Worm (Caenorhabditis elegans) whole organism, late embryonic: ENCODE results near the gene nspc-7.
"Not testable (repeated sequence)": the region's sequence is repeated elsewhere in the genome, so short reads cannot be mapped to it uniquely, and the experiment has no call there.

Experiments used
- T23F11.4 ChIP-seq: fragments of 200-800 bp; sonication (Bioruptor generic); optimal IDR thresholded peaks from 2 replicates; lab custom pipeline; 2018; ENCODE audit warnings: mild to moderate bottlenecking, missing genetic modification characterization, missing compliant biosample characterization
- Y22D7AL.16 ChIP-seq: sonication (generic microtip); optimal IDR thresholded peaks from 2 replicates; lab custom pipeline; 2016; ENCODE audit warnings: missing genetic modification characterization, missing compliant biosample characterization
- ahr-1 ChIP-seq: sonication (generic microtip); optimal IDR thresholded peaks from 2 replicates; lab custom pipeline; 2016; ENCODE audit warnings: missing genetic modification characterization, missing compliant biosample characterization
- ceh-19 ChIP-seq: fragments of 200-800 bp; sonication (Bioruptor generic); optimal IDR thresholded peaks from 2 replicates; lab custom pipeline; 2018; ENCODE audit warnings: mild to moderate bottlenecking, missing genetic modification characterization, missing compliant biosample characterization
- ceh-2 ChIP-seq: sonication (generic microtip); optimal IDR thresholded peaks from 2 replicates; lab custom pipeline; 2016; ENCODE audit warnings: missing genotype, missing genetic modification characterization, missing compliant biosample characterization
- ceh-24 ChIP-seq: sonication (generic microtip); optimal IDR thresholded peaks from 2 replicates; lab custom pipeline; 2016; ENCODE audit warnings: mild to moderate bottlenecking, missing genetic modification characterization, missing compliant biosample characterization
- ceh-30 ChIP-seq: fragments of 150-350 bp; optimal IDR thresholded peaks from 2 replicates; lab custom pipeline; 2014; ENCODE audit warnings: missing biosample characterization, missing genetic modification characterization
- ceh-48 ChIP-seq: sonication (generic microtip); optimal IDR thresholded peaks from 2 replicates; lab custom pipeline; 2016; ENCODE audit warnings: missing genetic modification characterization, inconsistent platforms, missing compliant biosample characterization
- ceh-6 ChIP-seq: fragments of 200-800 bp; sonication (Bioruptor generic); optimal IDR thresholded peaks from 2 replicates; lab custom pipeline; 2018; ENCODE audit warnings: mild to moderate bottlenecking, missing genetic modification characterization, missing compliant biosample characterization
- ceh-9 ChIP-seq: sonication (generic microtip); optimal IDR thresholded peaks from 2 replicates; lab custom pipeline; 2016; ENCODE audit warnings: mild to moderate bottlenecking, missing genetic modification characterization, inconsistent platforms, missing compliant biosample characterization
- che-1 ChIP-seq: sonication (generic microtip); optimal IDR thresholded peaks from 2 replicates; lab custom pipeline; 2016; ENCODE audit warnings: mild to moderate bottlenecking, missing genetic modification characterization, missing compliant biosample characterization
- eyg-1 ChIP-seq: sonication (generic microtip); optimal IDR thresholded peaks from 2 replicates; lab custom pipeline; 2016; ENCODE audit warnings: missing genotype, missing genetic modification characterization, missing compliant biosample characterization
- fax-1 ChIP-seq: sonication (generic microtip); optimal IDR thresholded peaks from 2 replicates; lab custom pipeline; 2016; ENCODE audit warnings: missing genotype, missing genetic modification characterization, missing compliant biosample characterization
- hlh-13 ChIP-seq: fragments of 200-800 bp; sonication (Bioruptor generic); optimal IDR thresholded peaks from 2 replicates; lab custom pipeline; 2018; ENCODE audit warnings: mild to moderate bottlenecking, missing genetic modification characterization, missing compliant biosample characterization
- hlh-15 ChIP-seq: sonication (generic microtip); optimal IDR thresholded peaks from 2 replicates; lab custom pipeline; 2016; ENCODE audit warnings: missing genetic modification characterization, missing compliant biosample characterization
- hlh-6 ChIP-seq: sonication (generic microtip); optimal IDR thresholded peaks from 2 replicates; lab custom pipeline; 2016; ENCODE audit warnings: missing genotype, missing genetic modification characterization, missing compliant biosample characterization
- madf-2 ChIP-seq: sonication (generic microtip); optimal IDR thresholded peaks from 2 replicates; lab custom pipeline; 2017; ENCODE audit warnings: missing genetic modification characterization, missing compliant biosample characterization
- odd-2 ChIP-seq: sonication (generic microtip); optimal IDR thresholded peaks from 2 replicates; lab custom pipeline; 2017; ENCODE audit warnings: antibody characterized with exemption, mild to moderate bottlenecking, missing genetic modification characterization, missing compliant biosample characterization
- pag-3 ChIP-seq: sonication (generic microtip); optimal IDR thresholded peaks from 2 replicates; lab custom pipeline; 2016; ENCODE audit warnings: missing compliant biosample characterization, missing genetic modification characterization, borderline replicate concordance
- pat-9 ChIP-seq: fragments of 200-800 bp; sonication (Bioruptor generic); optimal IDR thresholded peaks from 2 replicates; lab custom pipeline; 2018; ENCODE audit warnings: mild to moderate bottlenecking, missing genetic modification characterization, moderate library complexity, missing compliant biosample characterization
- pax-1 ChIP-seq: fragments of 150-350 bp; optimal IDR thresholded peaks from 2 replicates; lab custom pipeline; 2014; ENCODE audit warnings: missing biosample characterization, missing genetic modification characterization
- pha-2 ChIP-seq: sonication (generic microtip); optimal IDR thresholded peaks from 2 replicates; lab custom pipeline; 2017; ENCODE audit warnings: mild to moderate bottlenecking, missing genetic modification characterization, missing compliant biosample characterization
- pqm-1 ChIP-seq: sonication (generic microtip); optimal IDR thresholded peaks from 2 replicates; lab custom pipeline; 2016; ENCODE audit warnings: missing genetic modification characterization, missing compliant biosample characterization
- pros-1 ChIP-seq: fragments of 150-350 bp; optimal IDR thresholded peaks from 2 replicates; lab custom pipeline; 2014; ENCODE audit warnings: missing biosample characterization, missing genetic modification reagents, missing genetic modification characterization
- rnt-1 ChIP-seq: sonication (generic microtip); optimal IDR thresholded peaks from 2 replicates; lab custom pipeline; 2016; ENCODE audit warnings: missing genetic modification characterization, missing compliant biosample characterization
- sdc-2 ChIP-seq: sonication (generic microtip); optimal IDR thresholded peaks from 2 replicates; lab custom pipeline; 2016; ENCODE audit warnings: missing genotype, missing genetic modification characterization, missing compliant biosample characterization
- sox-2 ChIP-seq: fragments of 200-800 bp; sonication (Bioruptor generic); IDR thresholded peaks from 2 replicates; pipeline ENCODE4 v1.3.6; 2022; ENCODE audit warnings: missing genetic modification reagents, missing genetic modification characterization, missing compliant biosample characterization
- syd-9 ChIP-seq: sonication (generic microtip); optimal IDR thresholded peaks from 2 replicates; lab custom pipeline; 2016; ENCODE audit warnings: mild to moderate bottlenecking, missing genetic modification characterization, moderate library complexity, missing compliant biosample characterization
- tbx-2 ChIP-seq: sonication (generic microtip); optimal IDR thresholded peaks from 2 replicates; lab custom pipeline; 2016; ENCODE audit warnings: missing genetic modification characterization, missing compliant biosample characterization
- tbx-7 ChIP-seq: sonication (generic microtip); optimal IDR thresholded peaks from 2 replicates; lab custom pipeline; 2016; ENCODE audit warnings: missing genotype, missing genetic modification characterization, missing compliant biosample characterization
- ttx-3 ChIP-seq: sonication (generic microtip); optimal IDR thresholded peaks from 2 replicates; lab custom pipeline; 2016; ENCODE audit warnings: missing genetic modification reagents, missing genetic modification characterization, missing compliant biosample characterization
- unc-42 ChIP-seq: sonication (generic microtip); optimal IDR thresholded peaks from 2 replicates; lab custom pipeline; 2016; ENCODE audit warnings: missing genotype, missing genetic modification characterization, missing compliant biosample characterization
- unc-55 ChIP-seq: sonication (generic microtip); optimal IDR thresholded peaks from 2 replicates; lab custom pipeline; 2017; ENCODE audit warnings: missing biosample characterization, missing genetic modification reagents, missing genetic modification characterization
- ztf-16 ChIP-seq: sonication (generic microtip); optimal IDR thresholded peaks from 2 replicates; lab custom pipeline; 2017; ENCODE audit warnings: missing genetic modification characterization, missing compliant biosample characterization

Gene nspc-7

DNA sequence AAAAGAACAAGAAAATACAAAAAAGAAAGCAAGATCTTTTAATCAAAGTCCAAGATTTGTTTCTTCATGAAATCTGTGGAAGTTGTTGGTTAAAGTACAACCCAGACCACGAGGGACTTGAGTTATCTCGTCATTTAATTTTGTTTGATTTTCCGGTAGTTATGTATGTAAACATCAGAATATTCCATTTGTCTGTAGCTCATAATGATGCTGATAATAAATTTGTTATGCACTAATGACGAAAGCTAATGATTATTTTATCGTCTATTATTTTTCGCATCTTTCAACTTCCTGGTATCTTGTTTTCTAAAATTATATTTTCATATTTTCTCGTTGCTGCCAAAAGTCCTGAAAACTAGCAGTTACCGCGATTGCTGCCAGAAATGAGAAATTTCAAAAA, 18.7 kb upstream of the nspc-7 start:
- TF ChIP-seq fax-1 (tag; lab: Kevin White, UChicago) (no peak), unc-55 (GFP tag; lab: Kevin White, UChicago) (no peak), sox-2 (GFP tag; lab: Robert Waterston, UW) (no peak), tbx-7 (tag; lab: Kevin White, UChicago) (no peak), ttx-3 (tag; lab: Kevin White, UChicago) (no peak), ceh-19 (GFP tag; lab: Kevin White, UChicago) (no peak), eyg-1 (tag; lab: Kevin White, UChicago) (no peak), Y22D7AL.16 (no peak), ceh-48 (tag; lab: Kevin White, UChicago) (no peak), unc-42 (tag; lab: Kevin White, UChicago) (no peak), pag-3 (tag; lab: Kevin White, UChicago) (no peak), pqm-1 (no peak), pha-2 (tag; lab: Kevin White, UChicago) (no peak), tbx-2 (no peak), odd-2 (tag; lab: Kevin White, UChicago) (no peak), T23F11.4 (no peak)

DNA sequence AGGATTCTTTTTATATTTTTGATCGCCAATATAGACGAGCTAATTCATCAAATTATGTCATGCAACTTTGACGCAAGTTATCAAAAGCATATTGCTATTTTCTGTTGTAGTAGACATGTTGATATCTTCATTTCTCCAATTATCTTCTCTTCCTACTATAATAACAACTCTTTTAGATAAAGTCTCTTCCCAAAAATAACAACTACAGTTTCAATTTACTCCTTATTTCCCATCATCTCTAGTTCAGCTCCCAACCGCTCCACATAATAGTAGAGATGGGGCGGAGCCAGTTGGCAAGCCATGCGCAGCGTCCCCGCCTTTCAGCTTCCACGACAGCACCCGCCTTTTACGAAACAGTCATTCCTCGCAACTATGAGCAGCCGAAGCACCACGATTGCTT, 13.7 kb upstream of the nspc-7 start, which contains the start of gene flp-5:
Gene flp-5, plus strand, starts transcription at position 301 of the 400 bp plus-strand sequence.
- TF ChIP-seq fax-1 (tag; lab: Kevin White, UChicago) (no peak), T23F11.4 (no peak), hlh-13 (GFP tag; lab: Kevin White, UChicago) (no peak), hlh-6 (tag; lab: Kevin White, UChicago) (no peak), madf-2 (tag; lab: Kevin White, UChicago) (no peak), che-1 (no peak), odd-2 (tag; lab: Kevin White, UChicago) (no peak), syd-9 (tag; lab: Kevin White, UChicago) (no peak), pag-3 (tag; lab: Kevin White, UChicago) (no peak), ceh-9 (no peak), pat-9 (tag; lab: Kevin White, UChicago) (no peak), tbx-7 (tag; lab: Kevin White, UChicago) (no peak), rnt-1 (tag; lab: Kevin White, UChicago) (no peak), ceh-24 (tag; lab: Kevin White, UChicago) (no peak), pax-1 (no peak), hlh-15 (tag; lab: Kevin White, UChicago) (no peak)

DNA sequence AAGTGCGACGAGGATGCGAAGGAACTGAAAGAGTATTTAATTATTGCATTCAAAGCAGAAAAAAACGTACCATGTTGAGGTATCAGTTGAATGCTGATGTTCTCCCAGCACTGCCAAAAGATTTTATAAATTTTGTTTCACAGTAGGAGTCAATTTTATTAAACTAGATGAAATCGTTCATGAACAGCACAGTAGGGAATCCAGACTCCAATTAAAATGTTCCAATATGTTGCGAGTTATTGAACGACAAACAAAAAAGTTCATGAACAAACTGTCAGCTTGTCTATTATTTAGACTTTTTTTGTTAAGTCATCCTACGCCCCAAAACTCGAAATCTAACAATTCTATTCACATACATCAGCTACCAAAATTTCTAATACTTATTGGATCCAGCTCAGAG, 6.7 kb upstream of the nspc-7 start, which contains the start of gene nspc-1:
Gene nspc-1, minus strand, starts transcription at position 101 of the 400 bp plus-strand sequence.
- TF ChIP-seq pqm-1; ceh-6 (GFP tag; lab: Kevin White, UChicago); ztf-16 (tag; lab: Kevin White, UChicago): not testable (repeated sequence)

DNA sequence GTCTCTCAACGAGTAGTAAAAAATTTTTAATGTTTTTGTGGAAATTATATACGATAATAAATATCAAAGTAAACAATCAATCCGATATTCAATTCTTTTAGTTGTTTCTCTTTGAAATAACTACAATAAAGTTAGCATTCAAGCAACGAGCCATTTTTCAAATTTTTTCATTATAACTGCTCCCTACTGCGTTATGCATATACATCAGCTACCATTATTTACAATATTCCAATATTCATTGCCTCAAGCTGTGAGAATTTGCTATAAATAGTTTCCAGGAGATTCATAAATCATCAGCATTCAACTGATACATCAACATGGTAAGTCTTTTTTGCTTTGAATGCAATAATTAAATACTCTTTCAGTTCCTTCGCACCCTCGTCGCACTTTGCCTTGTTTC, 4.9 kb upstream of the nspc-7 start, which contains the start of gene nspc-3:
Gene nspc-3, plus strand, starts transcription at position 301 of the 400 bp plus-strand sequence.
- TF ChIP-seq sdc-2 (tag; lab: Kevin White, UChicago) (no peak), ceh-2 (tag; lab: Kevin White, UChicago) (no peak), ztf-16 (tag; lab: Kevin White, UChicago) (no peak)

DNA sequence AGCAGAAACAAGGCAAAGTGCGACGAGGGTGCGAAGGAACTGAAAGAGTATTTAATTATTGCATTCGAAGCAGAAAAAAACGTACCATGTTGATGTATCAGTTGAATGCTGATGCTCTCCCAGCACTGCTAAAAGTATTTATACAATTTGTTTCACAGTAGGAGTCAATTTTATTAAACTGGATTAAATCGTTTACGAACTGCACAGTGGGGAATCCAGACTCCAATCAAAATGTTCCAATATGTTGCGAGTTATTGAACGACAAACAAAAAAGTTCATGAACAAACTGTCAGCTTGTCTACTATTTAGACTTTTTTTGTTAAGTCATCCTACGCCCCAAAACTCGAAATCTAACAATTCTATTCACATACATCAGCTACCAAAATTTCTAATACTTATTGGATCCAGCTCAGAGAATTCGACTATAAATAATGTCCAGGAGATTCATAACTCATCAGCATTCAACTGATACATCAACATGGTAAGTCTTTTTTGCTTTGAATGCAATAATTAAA, 3.3 kb upstream of the nspc-7 start, which contains the start of the genes nspc-4 and nspc-5:
Gene nspc-4, minus strand, starts transcription at position 101 of the 515 bp plus-strand sequence.
Gene nspc-5, plus strand, starts transcription at position 465 of the 515 bp plus-strand sequence.
- not testable (repeated sequence) for TF ChIP-seq ahr-1; ceh-30 (tag; lab: Kevin White, UChicago); pros-1
